Fruit fly (Drosophila melanogaster) whole organism, embryonic: ENCODE results near the gene PK2-R2.

ENCODE experiments used
- ATbp ChIP-seq: fragments of 200-800 bp; sonication (Bioruptor generic); optimal IDR thresholded peaks from 2 replicates; lab custom pipeline; 2017; ENCODE audit warnings: missing biosample characterization, mild to moderate bottlenecking, missing genetic modification characterization, missing genetic modification reagents
- Awh ChIP-seq: fragments of 200-800 bp; sonication (Bioruptor generic); IDR thresholded peaks from 2 replicates; pipeline ENCODE4, ENCODE4 v1.3.6; 2022; ENCODE audit warnings: missing biosample characterization, missing genetic modification characterization
- BEAF-32 ChIP-seq: fragments of 200-800 bp; sonication (Bioruptor generic); optimal IDR thresholded peaks from 3 replicates; lab custom pipeline; 2017; ENCODE audit warnings: missing biosample characterization, missing genetic modification characterization, mild to moderate bottlenecking, moderate library complexity, missing genetic modification reagents
- Bteb2 ChIP-seq: fragments of 200-800 bp; sonication (Bioruptor generic); optimal IDR thresholded peaks from 2 replicates; lab custom pipeline; 2016; ENCODE audit warnings: missing biosample characterization, missing genetic modification characterization
- CG10267 ChIP-seq: fragments of 200-800 bp; sonication (Bioruptor generic); optimal IDR thresholded peaks from 2 replicates; lab custom pipeline; 2018; ENCODE audit warnings: missing biosample characterization, mild to moderate bottlenecking, missing genetic modification characterization, moderate library complexity
- CG1233 ChIP-seq: fragments of 200-800 bp; sonication (Bioruptor generic); optimal IDR thresholded peaks from 4 replicates; lab custom pipeline; 2018; ENCODE audit warnings: missing biosample characterization, mild to moderate bottlenecking, missing genetic modification characterization
- CG13123 ChIP-seq: fragments of 200-800 bp; sonication (Bioruptor generic); optimal IDR thresholded peaks from 2 replicates; lab custom pipeline; 2016; ENCODE audit warnings: missing biosample characterization, missing genetic modification characterization
- CG13287 ChIP-seq: fragments of 200-800 bp; sonication (Bioruptor generic); IDR thresholded peaks from 2 replicates; pipeline ENCODE4 v1.3.6; 2022; ENCODE audit warnings: missing biosample characterization, missing genetic modification characterization; ENCODE audit not compliant: partially characterized antibody
- CG1529 ChIP-seq: fragments of 200-800 bp; sonication (Bioruptor generic); optimal IDR thresholded peaks from 3 replicates; lab custom pipeline; 2018; ENCODE audit warnings: missing biosample characterization, missing genetic modification characterization
- CG15479 ChIP-seq: fragments of 200-800 bp; sonication (Bioruptor generic); optimal IDR thresholded peaks from 3 replicates; lab custom pipeline; 2019; ENCODE audit warnings: missing biosample characterization, mild to moderate bottlenecking, missing genetic modification characterization, moderate library complexity
- CG3065 ChIP-seq: fragments of 200-800 bp; sonication (Bioruptor generic); optimal IDR thresholded peaks from 2 replicates; lab custom pipeline; 2016; ENCODE audit warnings: missing biosample characterization, missing genetic modification characterization
- CG3847 ChIP-seq: fragments of 200-800 bp; sonication (Bioruptor generic); IDR thresholded peaks from 2 replicates; pipeline ENCODE4 v1.3.6; 2022; ENCODE audit warnings: missing biosample characterization, missing genetic modification characterization
- CG42726 ChIP-seq: fragments of 200-800 bp; sonication (Bioruptor generic); IDR thresholded peaks from 2 replicates; pipeline ENCODE4 v1.3.6; 2022; ENCODE audit warnings: missing biosample characterization, missing genetic modification characterization; ENCODE audit not compliant: partially characterized antibody
- CG4424 ChIP-seq: fragments of 200-800 bp; sonication (Bioruptor generic); optimal IDR thresholded peaks from 3 replicates; lab custom pipeline; 2016; ENCODE audit warnings: missing biosample characterization, missing genetic modification characterization
- CG4730 ChIP-seq: fragments of 200-800 bp; sonication (Bioruptor generic); IDR thresholded peaks from 2 replicates; pipeline ENCODE4 v1.3.6; 2022; ENCODE audit warnings: missing biosample characterization, missing genetic modification characterization
- CG6683 ChIP-seq: fragments of 200-800 bp; sonication (Bioruptor generic); optimal IDR thresholded peaks from 2 replicates; lab custom pipeline; 2017; ENCODE audit warnings: missing biosample characterization, mild to moderate bottlenecking, missing genetic modification characterization, missing genetic modification reagents
- CG6765 ChIP-seq: fragments of 200-800 bp; sonication (Bioruptor generic); optimal IDR thresholded peaks from 3 replicates; lab custom pipeline; 2017; ENCODE audit warnings: missing biosample characterization, mild to moderate bottlenecking, missing genetic modification characterization
- CG9215 ChIP-seq: fragments of 200-800 bp; sonication (Bioruptor generic); IDR thresholded peaks from 2 replicates; pipeline ENCODE4 v1.3.6; 2022; ENCODE audit warnings: missing biosample characterization, missing genetic modification characterization
- CG9876 ChIP-seq: fragments of 200-800 bp; sonication (Bioruptor generic); optimal IDR thresholded peaks from 2 replicates; lab custom pipeline; 2016; ENCODE audit warnings: missing biosample characterization, missing genetic modification characterization
- CTCF ChIP-seq: fragments of 200-800 bp; sonication (Bioruptor generic); optimal IDR thresholded peaks from 2 replicates; lab custom pipeline; 2017; ENCODE audit warnings: missing biosample characterization, mild to moderate bottlenecking, missing genetic modification characterization, moderate library complexity
- Chrac-16 ChIP-seq: fragments of 200-800 bp; sonication (Bioruptor generic); optimal IDR thresholded peaks from 3 replicates; lab custom pipeline; 2016; ENCODE audit warnings: missing biosample characterization, missing genetic modification characterization
- Dek ChIP-seq: fragments of 200-800 bp; sonication (Bioruptor generic); optimal IDR thresholded peaks from 3 replicates; lab custom pipeline; 2019; ENCODE audit warnings: missing biosample characterization, mild to moderate bottlenecking, missing genetic modification characterization, moderate library complexity
- Fer1 ChIP-seq: fragments of 200-800 bp; sonication (Bioruptor generic); optimal IDR thresholded peaks from 2 replicates; lab custom pipeline; 2017; ENCODE audit warnings: missing biosample characterization, mild to moderate bottlenecking, missing genetic modification characterization
- H15 ChIP-seq: fragments of 200-800 bp; sonication (Bioruptor generic); IDR thresholded peaks from 3 replicates; pipeline ENCODE4 v1.3.6; 2022; ENCODE audit warnings: missing biosample characterization, missing genetic modification characterization
- Hmr ChIP-seq: fragments of 200-800 bp; sonication (Bioruptor generic); optimal IDR thresholded peaks from 3 replicates; lab custom pipeline; 2017; ENCODE audit warnings: mild to moderate bottlenecking, missing biosample characterization, missing genetic modification reagents, missing genetic modification characterization
- Hr3 ChIP-seq: fragments of 200-800 bp; sonication (Bioruptor generic); optimal IDR thresholded peaks from 3 replicates; lab custom pipeline; 2016; ENCODE audit warnings: missing biosample characterization, missing genetic modification characterization
- Nf-YB ChIP-seq: fragments of 200-800 bp; sonication (Bioruptor generic); optimal IDR thresholded peaks from 3 replicates; lab custom pipeline; 2019; ENCODE audit warnings: missing biosample characterization, mild to moderate bottlenecking, missing genetic modification characterization, moderate library complexity
- Ptx1 ChIP-seq: fragments of 200-800 bp; sonication (Bioruptor generic); IDR thresholded peaks from 2 replicates; pipeline ENCODE4 v1.3.6; 2022; ENCODE audit warnings: missing biosample characterization, missing genetic modification characterization
- Rx ChIP-seq: fragments of 200-800 bp; sonication (Bioruptor generic); IDR thresholded peaks from 2 replicates; pipeline ENCODE4 v1.3.6; 2022; ENCODE audit warnings: missing biosample characterization, missing genetic modification characterization
- Six4 ChIP-seq: fragments of 200-800 bp; sonication (Bioruptor generic); optimal IDR thresholded peaks from 2 replicates; lab custom pipeline; 2016; ENCODE audit warnings: missing biosample characterization, missing genetic modification characterization
- Taf1 ChIP-seq: fragments of 200-800 bp; sonication (Bioruptor generic); IDR thresholded peaks from 2 replicates; pipeline ENCODE4 v1.3.6; 2022; ENCODE audit warnings: missing biosample characterization, missing genetic modification characterization
- Tbp ChIP-seq: fragments of >200 bp; optimal IDR thresholded peaks from 2 replicates; lab custom pipeline; 2018; ENCODE audit warnings: missing biosample characterization, missing genetic modification characterization
- al ChIP-seq: fragments of 200-800 bp; sonication (Bioruptor generic); IDR thresholded peaks from 2 replicates; pipeline ENCODE4 v1.3.6; 2022; ENCODE audit warnings: missing biosample characterization, missing genetic modification characterization
- ara ChIP-seq: fragments of 200-800 bp; sonication (Bioruptor generic); IDR thresholded peaks from 2 replicates; pipeline ENCODE4 v1.3.6; 2022; ENCODE audit warnings: missing biosample characterization, missing genetic modification characterization
- crp ChIP-seq, 2 experiments: fragments of 200-800 bp; sonication (Bioruptor generic); optimal IDR thresholded peaks; 2 replicates in 1 of 2; 3 replicates in 1 of 2; lab custom pipeline; 2017; ENCODE audit warnings: missing biosample characterization in 2 of 2, missing genetic modification characterization in 2 of 2, mild to moderate bottlenecking in 1 of 2, moderate library complexity in 1 of 2
- eve ChIP-seq, 2 experiments: fragments of >200 bp; optimal IDR thresholded peaks; 2 replicates each; lab custom pipeline; 2017; ENCODE audit warnings: missing biosample characterization in 2 of 2, missing genetic modification characterization in 2 of 2
- fru ChIP-seq: fragments of >200 bp; optimal IDR thresholded peaks from 2 replicates; lab custom pipeline; 2017
- hbn ChIP-seq: fragments of 200-800 bp; sonication (Bioruptor generic); IDR thresholded peaks from 2 replicates; pipeline ENCODE4 v1.3.6; 2022; ENCODE audit warnings: missing biosample characterization, missing genetic modification characterization; ENCODE audit not compliant: partially characterized antibody
- jigr1 ChIP-seq: fragments of 200-800 bp; sonication (Bioruptor generic); IDR thresholded peaks from 3 replicates; pipeline ENCODE4 v1.3.6; 2022; ENCODE audit warnings: missing biosample characterization, missing genetic modification characterization
- kah ChIP-seq: fragments of 200-800 bp; sonication (Bioruptor generic); optimal IDR thresholded peaks from 2 replicates; lab custom pipeline; 2018; ENCODE audit warnings: missing biosample characterization, mild to moderate bottlenecking, missing genetic modification characterization
- lbe ChIP-seq: fragments of 200-800 bp; sonication (Bioruptor generic); optimal IDR thresholded peaks from 2 replicates; lab custom pipeline; 2016; ENCODE audit warnings: missing biosample characterization, mild to moderate bottlenecking, missing genetic modification characterization
- lov ChIP-seq, 2 experiments: fragments of 200-800 bp in 1 of 2; fragments of >200 bp in 1 of 2; sonication (Bioruptor generic) in 1 of 2; IDR thresholded peaks in 1 of 2; optimal IDR thresholded peaks in 1 of 2; 2 replicates in 1 of 2; 3 replicates in 1 of 2; pipeline versions ENCODE4 v1.3.6 to Lab custom; 2017 to 2022; ENCODE audit warnings: missing biosample characterization in 1 of 2, missing genetic modification characterization in 1 of 2
- maf-S ChIP-seq: fragments of 200-800 bp; sonication (Bioruptor generic); optimal IDR thresholded peaks from 2 replicates; lab custom pipeline; 2016; ENCODE audit warnings: missing biosample characterization, missing genetic modification characterization
- oc ChIP-seq: fragments of 200-800 bp; sonication (Bioruptor generic); optimal IDR thresholded peaks from 2 replicates; lab custom pipeline; 2018; ENCODE audit warnings: missing biosample characterization, mild to moderate bottlenecking, missing genetic modification characterization, moderate library complexity
- pho ChIP-seq: fragments of 200-800 bp; sonication (Bioruptor generic); optimal IDR thresholded peaks from 2 replicates; lab custom pipeline; 2016; ENCODE audit warnings: missing biosample characterization, missing genetic modification characterization
- pnt ChIP-seq: fragments of 200-800 bp; sonication (Bioruptor generic); optimal IDR thresholded peaks from 3 replicates; lab custom pipeline; 2016; ENCODE audit warnings: missing biosample characterization, missing genetic modification characterization
- psq ChIP-seq: fragments of 200-800 bp; sonication (Bioruptor generic); optimal IDR thresholded peaks from 2 replicates; lab custom pipeline; 2017; ENCODE audit warnings: missing biosample characterization, missing genetic modification characterization
- twi ChIP-seq: fragments of 200-800 bp; optimal IDR thresholded peaks from 2 replicates; lab custom pipeline; 2019; ENCODE audit warnings: missing biosample characterization, mild to moderate bottlenecking, missing genetic modification characterization, moderate library complexity
- z ChIP-seq: fragments of 200-800 bp; sonication (Bioruptor generic); IDR thresholded peaks from 3 replicates; pipeline ENCODE4 v1.3.6; 2022; ENCODE audit warnings: missing biosample characterization, missing genetic modification characterization

Gene PK2-R2

DNA sequence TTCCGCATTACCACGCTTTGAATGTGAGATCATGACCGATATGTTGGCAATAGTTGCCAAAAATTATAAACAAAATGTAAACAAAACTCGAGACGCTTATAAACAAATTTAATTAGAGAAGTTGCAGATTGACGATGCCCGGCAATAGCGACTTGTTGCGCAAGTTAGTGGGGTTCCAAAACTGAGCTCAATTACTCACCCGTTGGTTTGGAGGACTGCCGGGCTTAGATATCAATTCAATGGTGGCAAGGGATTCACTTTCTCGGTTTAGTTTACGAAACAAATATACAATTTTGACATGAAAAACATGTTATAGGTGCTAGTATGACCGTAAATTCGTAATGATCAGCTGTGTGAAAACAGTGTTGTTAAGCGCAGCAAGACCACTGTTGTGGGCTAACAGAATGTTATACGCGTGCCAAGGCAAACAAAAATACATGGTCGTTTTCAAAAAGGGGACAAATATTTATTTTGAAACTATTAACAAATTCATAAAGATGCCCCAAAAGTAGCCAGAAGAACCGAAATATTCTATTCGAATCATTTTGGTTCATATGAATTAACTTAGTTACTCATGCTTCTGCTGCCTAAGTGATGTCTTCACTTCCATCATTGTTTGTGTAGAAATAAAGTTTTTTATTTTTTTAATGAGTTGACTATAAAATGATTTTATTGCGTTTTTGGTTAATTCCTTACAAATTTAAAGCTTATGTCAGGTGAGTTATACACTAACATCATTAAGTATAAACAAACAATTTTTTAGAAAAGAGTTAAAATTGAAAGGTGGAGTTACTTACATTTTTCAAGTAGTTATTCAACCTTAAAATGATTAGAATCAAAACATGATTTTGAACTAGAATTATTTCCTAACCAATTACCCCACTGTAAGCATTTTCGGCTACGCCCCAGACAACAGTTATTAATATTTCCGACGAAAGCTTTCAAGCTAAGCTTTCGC lies 32.9 kb upstream of the PK2-R2 start, which contains the start of gene Elp6 (continued):
- TF ChIP-seq lov (optimal IDR thresholded peaks at IDR 0.05; lab: Kevin White, UChicago), result no peak
- no peak for TF ChIP-seq lov (GFP tag; IDR thresholded peaks at IDR 0.05; lab: Robert Waterston, UW)
- no peak for TF ChIP-seq CG9876
- TF ChIP-seq CG13287 (GFP tag; lab: Robert Waterston, UW), result no peak; the same call in 1 of the 2 replicates
- no peak for TF ChIP-seq BEAF-32 (GFP tag; lab: Kevin White, UChicago)
- peak; percentile 81 for TF ChIP-seq CG10267 (tag; lab: Kevin White, UChicago)
- peak; percentile 44; the same call in 1 of the 3 replicates for TF ChIP-seq H15 (GFP tag; lab: Robert Waterston, UW)
- TF ChIP-seq CG1529, result no peak
- peak; percentile 76 for TF ChIP-seq Hr3
- TF ChIP-seq CG1233 (GFP tag; lab: Kevin White, UChicago), result peak; percentile 70
- TF ChIP-seq pho (GFP tag; lab: Kevin White, UChicago), result peak; percentile 69
- peak; percentile 31 for TF ChIP-seq maf-S
- TF ChIP-seq CG9215 (GFP tag; lab: Robert Waterston, UW), result peak; percentile 41
- peak; percentile 35; the same call in 1 of the 2 replicates for TF ChIP-seq al (GFP tag; lab: Robert Waterston, UW)
- TF ChIP-seq ara (GFP tag; lab: Robert Waterston, UW), result no peak
- TF ChIP-seq oc, result no peak
- peak; percentile 50 to 89 for TF ChIP-seq crp (GFP tag; optimal IDR thresholded peaks at IDR 0.05; lab: Kevin White, UChicago)
- no peak for TF ChIP-seq kah (GFP tag; lab: Kevin White, UChicago)
- TF ChIP-seq CG15479, result no peak
- no peak for TF ChIP-seq Tbp (GFP tag; lab: Kevin White, UChicago)
- TF ChIP-seq CG6765 (GFP tag; lab: Kevin White, UChicago), result peak; percentile 69
- peak; percentile 60 for TF ChIP-seq Dek
- no peak for TF ChIP-seq jigr1 (GFP tag; lab: Robert Waterston, UW)
- peak; percentile 62 for TF ChIP-seq Bteb2 (GFP tag; lab: Kevin White, UChicago)
- peak; percentile 19 for TF ChIP-seq CG6683 (GFP tag; lab: Kevin White, UChicago)
- no peak for TF ChIP-seq hbn (GFP tag; lab: Robert Waterston, UW)
- peak; percentile 47 for TF ChIP-seq Fer1 (GFP tag; lab: Kevin White, UChicago)
- TF ChIP-seq Ptx1 (GFP tag; lab: Robert Waterston, UW), result peak; percentile 69
- TF ChIP-seq Nf-YB (GFP tag; lab: Kevin White, UChicago), result peak; percentile 0
- no peak for TF ChIP-seq CG3065
- peak; percentile 32; the same call in 1 of the 2 replicates for TF ChIP-seq CG3847
- peak; percentile 67; the same call in 1 of the 2 replicates for TF ChIP-seq Awh (GFP tag; lab: Robert Waterston, UW)
- no peak for TF ChIP-seq Taf1 (GFP tag; lab: Robert Waterston, UW)
- TF ChIP-seq Rx (GFP tag; lab: Robert Waterston, UW), result peak; percentile 48
- peak; percentile 26 for TF ChIP-seq lbe
- no peak for TF ChIP-seq fru (lab: Kevin White, UChicago)
- peak; percentile 77 for TF ChIP-seq Hmr
- peak; percentile 42 for TF ChIP-seq ATbp (GFP tag; lab: Kevin White, UChicago)
- no peak for TF ChIP-seq z
- peak; percentile 47 for TF ChIP-seq Six4 (GFP tag; lab: Kevin White, UChicago)
- TF ChIP-seq CG42726 (GFP tag; lab: Robert Waterston, UW), result no peak
- peak in 1 of 2 experiments; percentile 62 for TF ChIP-seq eve (GFP tag; optimal IDR thresholded peaks at IDR 0.05; lab: Kevin White, UChicago)
- peak; percentile 9 for TF ChIP-seq pnt (GFP tag; lab: Kevin White, UChicago)
- no peak for TF ChIP-seq twi (tag; lab: Kevin White, UChicago)
- TF ChIP-seq CG4424, result peak; percentile 79
- peak; percentile 3 for TF ChIP-seq psq (GFP tag; lab: Kevin White, UChicago)
- TF ChIP-seq CTCF, result no peak
- TF ChIP-seq CG13123, result peak; percentile 33
- peak; percentile 57 for TF ChIP-seq Chrac-16
- peak; percentile 50; the same call in 1 of the 2 replicates for TF ChIP-seq CG4730 (GFP tag; lab: Robert Waterston, UW)
